Comparison of ENCODE assay signal across 4 worm cellular contexts in the genomic region with DNA sequence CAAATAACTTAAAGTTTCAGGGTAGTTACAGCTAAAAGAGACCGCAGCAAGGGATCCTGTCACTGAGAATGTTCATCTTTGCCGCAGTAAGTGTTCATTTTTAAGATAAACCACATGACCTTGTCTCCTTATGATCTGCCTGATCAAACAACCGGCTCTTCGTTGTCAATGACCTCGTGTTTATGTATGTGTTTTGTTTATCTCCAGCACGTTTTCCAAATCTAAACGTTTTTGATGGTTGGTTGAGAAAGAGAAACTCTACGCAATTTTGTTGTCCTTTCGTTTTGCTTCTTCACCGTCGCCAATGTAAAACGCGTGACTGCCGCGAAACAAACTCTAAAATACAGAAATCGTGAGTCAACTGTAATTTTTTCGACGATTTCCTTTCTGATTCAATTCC.
TF ChIP-seq lines count a peak whose summit lies in the region.

A gene (plus strand): TSS at position 12 of the 400 bp plus-strand sequence.

TF ChIP-seq in whole organism, L1 larva, 84 proteins besides CTCF, POLR2A, EP300 and RAD21:
- peak; percentile 16; the same call in 1 of the 2 replicates for TF ChIP-seq nhr-19 (GFP tag; conservative IDR thresholded peaks at IDR 0.05; lab: Robert Waterston, UW)
- TF ChIP-seq nhr-12 (tag; optimal IDR thresholded peaks at IDR 0.05; lab: Kevin White, UChicago) = no peak
- TF ChIP-seq mdl-1 (tag; optimal IDR thresholded peaks at IDR 0.05; lab: Kevin White, UChicago) = peak in 1 of 2 experiments; percentile 35
- TF ChIP-seq lin-13 (GFP tag; optimal IDR thresholded peaks at IDR 0.05; lab: Kevin White, UChicago) = no peak
- TF ChIP-seq lin-35 (GFP tag; optimal IDR thresholded peaks at IDR 0.05; lab: Kevin White, UChicago) = peak in 1 of 2 experiments; percentile 4
- TF ChIP-seq nhr-237 (tag; optimal IDR thresholded peaks at IDR 0.05; lab: Kevin White, UChicago) = no peak
- TF ChIP-seq jun-1 (tag; optimal IDR thresholded peaks at IDR 0.05; lab: Kevin White, UChicago) = no peak
- no peak for TF ChIP-seq skn-1 (tag; optimal IDR thresholded peaks at IDR 0.05; lab: Kevin White, UChicago)

TF ChIP-seq in whole organism, L2 larva, 48 proteins besides CTCF, POLR2A, EP300 and RAD21:
- TF ChIP-seq F13H6.1 (tag; optimal IDR thresholded peaks at IDR 0.05; lab: Kevin White, UChicago) (no peak), sem-4 (tag; optimal IDR thresholded peaks at IDR 0.05; lab: Kevin White, UChicago) (no peak), nhr-6 (tag; optimal IDR thresholded peaks at IDR 0.05; lab: Kevin White, UChicago) (no peak), nhr-129 (tag; optimal IDR thresholded peaks at IDR 0.05; lab: Kevin White, UChicago) (peak; percentile 1), gmeb-1 (tag; optimal IDR thresholded peaks at IDR 0.05; lab: Kevin White, UChicago) (no peak)

TF ChIP-seq in whole organism, L3 larva, 47 proteins besides CTCF, POLR2A, EP300 and RAD21:
- TF ChIP-seq fkh-2 (tag; optimal IDR thresholded peaks at IDR 0.05; lab: Kevin White, UChicago) (no peak), ZK546.5 (tag; optimal IDR thresholded peaks at IDR 0.05; lab: Kevin White, UChicago) (no peak), pha-4 (tag; optimal IDR thresholded peaks at IDR 0.05; lab: Kevin White, UChicago) (peak; percentile 86)

TF ChIP-seq in whole organism, L4 larva, 104 proteins besides CTCF, POLR2A, EP300 and RAD21:
- TF ChIP-seq hlh-11 (tag; optimal IDR thresholded peaks at IDR 0.05; lab: Kevin White, UChicago) (peak; percentile 37), aly-2 (tag; optimal IDR thresholded peaks at IDR 0.05; lab: Kevin White, UChicago) (no peak), dve-1 (tag; optimal IDR thresholded peaks at IDR 0.05; lab: Kevin White, UChicago; ENCODE audit: insufficient read depth) (peak; percentile 46), ces-1 (GFP tag; optimal IDR thresholded peaks at IDR 0.05; lab: Kevin White, UChicago) (no peak), daf-12 (tag; optimal IDR thresholded peaks at IDR 0.05; lab: Kevin White, UChicago) (no peak), hlh-30 (tag; optimal IDR thresholded peaks at IDR 0.05; lab: Kevin White, UChicago; ENCODE audit: insufficient read depth) (peak; percentile 61)
